Worm (Caenorhabditis elegans) whole organism, early embryonic: Measurements from ENCODE around the gene fbxa-208.

Experiments used
- B0310.2 ChIP-seq: sonication (generic microtip); optimal IDR thresholded peaks from 2 replicates; lab custom pipeline; 2016; ENCODE audit warnings: mild to moderate bottlenecking, missing genetic modification characterization, missing compliant biosample characterization
- F13C5.2 ChIP-seq: sonication (generic microtip); optimal IDR thresholded peaks from 2 replicates; lab custom pipeline; 2017; ENCODE audit warnings: mild to moderate bottlenecking, missing genetic modification characterization, inconsistent platforms, missing compliant biosample characterization
- aly-1 ChIP-seq: sonication (generic microtip); optimal IDR thresholded peaks from 2 replicates; lab custom pipeline; 2016; ENCODE audit warnings: missing genetic modification characterization, missing compliant biosample characterization
- ama-1 ChIP-seq: fragments of 150-350 bp; optimal IDR thresholded peaks from 2 replicates; lab custom pipeline; 2014
- ceh-13 ChIP-seq: fragments of 200-800 bp; sonication (Bioruptor generic); optimal IDR thresholded peaks from 2 replicates; lab custom pipeline; 2018; ENCODE audit warnings: mild to moderate bottlenecking, missing genetic modification characterization, missing compliant biosample characterization
- ceh-36 ChIP-seq: sonication (generic microtip); optimal IDR thresholded peaks from 2 replicates; lab custom pipeline; 2016; ENCODE audit warnings: missing genetic modification characterization, inconsistent platforms, missing compliant biosample characterization
- ets-7 ChIP-seq: sonication (generic microtip); optimal IDR thresholded peaks from 2 replicates; lab custom pipeline; 2016; ENCODE audit warnings: missing genotype, missing genetic modification characterization, missing compliant biosample characterization
- flt-1 ChIP-seq: fragments of 200-800 bp; sonication (Bioruptor generic); IDR thresholded peaks from 2 replicates; pipeline ENCODE4 v1.3.6; 2022; ENCODE audit warnings: missing genetic modification characterization, missing compliant biosample characterization
- hmbx-1 ChIP-seq: sonication (generic microtip); optimal IDR thresholded peaks from 2 replicates; lab custom pipeline; 2016; ENCODE audit warnings: mild to moderate bottlenecking, missing genetic modification characterization, missing compliant biosample characterization
- hmg-4 ChIP-seq: fragments of 200-800 bp; sonication (Bioruptor generic); optimal IDR thresholded peaks from 2 replicates; lab custom pipeline; 2018; ENCODE audit warnings: mild to moderate bottlenecking, missing genetic modification characterization, missing compliant biosample characterization
- hnd-1 ChIP-seq: sonication (generic microtip); optimal IDR thresholded peaks from 2 replicates; lab custom pipeline; 2016; ENCODE audit warnings: missing genetic modification characterization, missing compliant biosample characterization
- pes-1 ChIP-seq: fragments of 200-800 bp; sonication (Bioruptor generic); IDR thresholded peaks from 2 replicates; pipeline ENCODE4 v1.3.6; 2022; ENCODE audit warnings: missing genetic modification reagents, missing genetic modification characterization, missing compliant biosample characterization
- scrt-1 ChIP-seq: fragments of 200-800 bp; sonication (Bioruptor generic); IDR thresholded peaks from 2 replicates; pipeline ENCODE4 v1.3.6; 2022; ENCODE audit warnings: missing genetic modification characterization, missing compliant biosample characterization
- sea-1 ChIP-seq: fragments of 200-800 bp; sonication (Bioruptor generic); conservative IDR thresholded peaks from 2 replicates; pipeline ENCODE4 v1.3.6; 2022; ENCODE audit warnings: missing genetic modification characterization, missing compliant biosample characterization
- tbx-11 ChIP-seq: fragments of 200-800 bp; sonication (Bioruptor generic); IDR thresholded peaks from 2 replicates; pipeline ENCODE4 v1.3.6; 2022; ENCODE audit warnings: missing genetic modification characterization, missing compliant biosample characterization
- tbx-37 ChIP-seq: fragments of 200-800 bp; sonication (Bioruptor generic); conservative IDR thresholded peaks from 2 replicates; pipeline ENCODE4 v1.3.6; 2022; ENCODE audit warnings: missing genetic modification reagents, missing genetic modification characterization, missing compliant biosample characterization
- tra-4 ChIP-seq: sonication (generic microtip); optimal IDR thresholded peaks from 2 replicates; lab custom pipeline; 2017; ENCODE audit warnings: missing genetic modification characterization, missing compliant biosample characterization

Gene fbxa-208

DNA sequence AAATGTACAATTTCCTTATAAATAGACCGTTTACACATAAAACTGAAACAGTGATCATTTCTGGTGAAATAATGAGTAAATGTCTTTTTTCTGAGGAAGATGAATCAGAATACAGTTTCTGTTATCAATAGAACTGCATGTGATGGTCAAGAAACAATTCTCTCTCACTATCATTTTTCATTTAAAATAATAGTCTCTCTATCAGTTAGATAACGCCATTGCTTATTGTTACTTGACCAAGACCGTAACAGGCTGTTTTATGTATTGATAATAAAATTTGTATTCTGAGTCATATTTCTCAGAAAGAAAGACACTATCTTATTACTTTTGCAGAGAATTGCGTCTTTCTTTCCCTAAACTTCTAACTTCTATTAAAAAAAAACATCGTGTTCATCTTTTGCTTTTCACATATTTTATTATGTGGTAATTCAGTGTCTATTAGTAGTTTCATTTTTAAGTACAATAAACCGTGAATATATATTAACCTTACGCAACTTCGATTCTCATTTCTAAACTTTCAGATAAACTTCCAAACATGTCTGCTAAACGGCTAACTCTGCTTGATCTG is 38.6 kb downstream of the fbxa-208 start, which contains the start of gene fbxa-35:
fbxa-35 (plus strand) TSS at position 518 of the 568 bp plus-strand sequence.
- TF ChIP-seq tra-4 (no peak), flt-1 (GFP tag; lab: Robert Waterston, UW) (no peak), F13C5.2 (tag; lab: Kevin White, UChicago) (no peak), ceh-36 (no peak), ceh-13 (GFP tag; lab: Kevin White, UChicago) (no peak), ama-1 (lab: Kevin White, UChicago) (no peak), pes-1 (no peak), aly-1 (no peak), hmbx-1 (tag; lab: Kevin White, UChicago) (no peak)

DNA sequence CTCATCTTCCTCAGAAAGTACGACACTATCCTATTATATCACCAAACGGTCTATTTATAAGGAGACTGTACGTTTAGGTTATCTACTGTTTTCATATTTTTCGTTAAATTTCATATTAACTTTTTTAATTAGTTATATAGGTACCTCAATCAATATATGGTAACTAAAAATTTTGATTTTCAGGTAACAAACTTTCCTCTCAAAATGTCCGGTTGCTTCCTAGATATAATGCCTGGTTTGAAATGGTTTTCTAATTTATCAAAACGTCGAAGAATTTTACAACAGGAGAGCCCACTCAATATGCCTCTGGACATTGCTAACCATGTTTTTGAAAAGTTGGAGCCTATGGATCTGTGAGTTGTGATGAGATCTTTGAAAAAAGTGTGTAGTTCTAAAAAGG is 41.0 kb downstream of the fbxa-208 start, which contains the start of gene fbxa-28:
fbxa-28 (plus strand) TSS at position 301 of the 400 bp plus-strand sequence.
- TF ChIP-seq ceh-36 (no peak), F13C5.2 (tag; lab: Kevin White, UChicago) (no peak), tbx-37 (GFP tag; lab: Robert Waterston, UW) (no peak), pes-1 (no peak), hmbx-1 (tag; lab: Kevin White, UChicago) (no peak), ets-7 (no peak), hnd-1 (no peak), scrt-1 (GFP tag; lab: Robert Waterston, UW) (no peak), tra-4 (no peak)

DNA sequence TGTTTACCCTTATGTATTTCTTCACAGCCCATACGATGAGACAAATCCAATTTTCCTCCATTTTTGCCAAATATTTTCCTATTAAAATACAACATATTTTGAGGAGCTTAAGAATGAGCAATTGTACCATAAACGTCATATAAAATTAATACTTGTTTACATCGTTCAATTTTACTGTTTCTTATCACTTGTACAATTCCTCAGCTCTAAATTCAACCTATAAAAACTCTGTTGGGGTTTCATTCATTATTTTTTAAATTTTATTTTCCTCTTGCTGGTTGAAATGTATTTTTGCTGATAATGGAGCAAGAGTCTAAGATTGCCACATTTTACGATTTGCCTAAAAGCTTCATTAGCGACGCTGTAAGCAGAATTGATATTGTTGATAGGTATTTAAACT is 46.8 kb downstream of the fbxa-208 start, which contains the start of gene fbxa-75:
fbxa-75 (plus strand) TSS at position 301 of the 400 bp plus-strand sequence.
- TF ChIP-seq tbx-11 (GFP tag; lab: Robert Waterston, UW) (no peak), aly-1 (no peak), tra-4 (no peak)

DNA sequence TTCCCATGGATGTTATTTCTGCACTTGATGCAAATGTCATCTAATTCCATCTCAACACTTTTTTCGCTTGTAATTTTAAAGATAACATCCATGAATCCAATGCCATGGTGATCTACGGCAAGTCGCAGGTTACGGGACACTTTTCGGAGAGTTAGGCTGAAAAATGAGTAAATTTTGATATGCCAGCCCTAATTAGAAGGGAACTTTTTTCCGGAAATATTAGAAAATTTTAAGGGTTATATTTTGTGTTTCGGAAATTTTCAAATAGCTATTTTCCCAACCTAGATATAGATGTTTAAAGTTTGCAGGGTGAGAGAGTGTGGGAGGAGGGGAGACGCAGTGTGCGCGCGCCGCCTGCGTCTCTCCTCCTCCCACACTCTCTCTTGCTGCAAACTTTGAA is 50.7 kb downstream of the fbxa-208 start:
- TF ChIP-seq aly-1 (no peak), scrt-1 (GFP tag; lab: Robert Waterston, UW) (no peak), hmbx-1 (tag; lab: Kevin White, UChicago) (no peak), ets-7 (no peak), sea-1 (GFP tag; lab: Robert Waterston, UW) (no peak), hmg-4 (no peak), B0310.2 (tag; lab: Kevin White, UChicago) (no peak), pes-1 (no peak), ama-1 (lab: Kevin White, UChicago) (no peak), ceh-36 (no peak), flt-1 (GFP tag; lab: Robert Waterston, UW) (no peak), ceh-13 (GFP tag; lab: Kevin White, UChicago) (no peak), hnd-1 (no peak), tbx-37 (GFP tag; lab: Robert Waterston, UW) (no peak), F13C5.2 (tag; lab: Kevin White, UChicago) (no peak), tbx-11 (GFP tag; lab: Robert Waterston, UW) (no peak), tra-4 (no peak)

DNA sequence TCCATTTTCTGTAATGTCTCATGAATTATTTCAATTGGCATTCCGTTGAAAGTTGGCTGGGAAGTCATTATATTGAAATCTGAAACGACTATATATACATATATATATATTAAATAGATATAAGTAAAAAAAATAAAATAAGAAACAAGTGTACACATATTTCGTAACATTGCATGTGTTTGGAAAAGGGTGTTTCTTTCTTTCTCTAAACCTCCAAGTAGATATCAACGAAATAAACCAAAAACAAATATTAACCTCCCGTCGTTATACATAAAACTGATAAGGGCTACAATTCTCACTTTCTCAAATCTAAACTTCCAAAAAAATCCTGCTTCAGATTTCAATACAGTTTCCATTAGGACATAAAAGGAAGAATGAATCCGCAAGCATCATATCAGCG is 51.6 kb downstream of the fbxa-208 start, which contains the start of gene fbxa-79:
fbxa-79 (minus strand) TSS at position 86 of the 400 bp plus-strand sequence.
- TF ChIP-seq tbx-11 (GFP tag; lab: Robert Waterston, UW) (no peak), ceh-36 (no peak), B0310.2 (tag; lab: Kevin White, UChicago) (no peak), aly-1 (no peak), hmbx-1 (tag; lab: Kevin White, UChicago) (no peak), F13C5.2 (tag; lab: Kevin White, UChicago) (no peak), hmg-4 (no peak), tbx-37 (GFP tag; lab: Robert Waterston, UW) (no peak), scrt-1 (GFP tag; lab: Robert Waterston, UW) (no peak), tra-4 (no peak), flt-1 (GFP tag; lab: Robert Waterston, UW) (no peak), sea-1 (GFP tag; lab: Robert Waterston, UW) (no peak), hnd-1 (no peak), ets-7 (no peak)

DNA sequence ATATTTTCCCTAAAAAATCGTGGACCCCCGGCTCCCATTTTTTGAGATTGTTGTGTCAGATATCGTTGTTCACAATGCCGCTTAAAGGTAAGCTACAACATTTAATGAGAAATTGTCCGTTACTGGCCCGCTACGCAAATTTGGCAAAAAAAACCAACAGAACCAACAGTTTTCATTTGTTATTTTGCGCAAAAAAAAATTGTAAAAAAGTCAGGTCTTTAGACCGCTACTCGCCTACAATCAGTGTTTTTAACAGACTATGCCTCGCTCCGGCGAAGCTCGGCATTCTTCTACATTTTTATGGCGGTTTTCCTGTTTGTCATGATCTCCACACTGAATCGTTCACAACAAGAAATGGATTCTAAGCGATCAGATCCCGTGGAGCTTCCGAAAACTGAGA is 52.3 kb downstream of the fbxa-208 start, which contains the start of gene Y82E9BL.12:
Y82E9BL.12 (plus strand) TSS at position 301 of the 400 bp plus-strand sequence.
- TF ChIP-seq ceh-36 = no peak
- TF ChIP-seq hmbx-1 (tag; lab: Kevin White, UChicago) = no peak
- no peak for TF ChIP-seq flt-1 (GFP tag; lab: Robert Waterston, UW)
- TF ChIP-seq scrt-1 (GFP tag; lab: Robert Waterston, UW) = no peak
- TF ChIP-seq B0310.2 (tag; lab: Kevin White, UChicago) = no peak
- no peak for TF ChIP-seq F13C5.2 (tag; lab: Kevin White, UChicago)
